Fruit fly (Drosophila melanogaster) whole organism, embryonic: ENCODE data around the gene CG13481.
A peak's percentile ranks its signal among the peaks of the same experiment; 100 is the strongest.

ENCODE experiments used
- Awh ChIP-seq: fragments of 200-800 bp; sonication (Bioruptor generic); IDR thresholded peaks from 2 replicates; pipeline ENCODE4, ENCODE4 v1.3.6; 2022; ENCODE audit warnings: missing biosample characterization, missing genetic modification characterization
- CG11085 ChIP-seq: fragments of 200-800 bp; sonication (Bioruptor generic); IDR thresholded peaks from 2 replicates; pipeline ENCODE4 v1.3.6; 2022; ENCODE audit warnings: missing biosample characterization, missing genetic modification characterization
- CG1233 ChIP-seq: fragments of 200-800 bp; sonication (Bioruptor generic); optimal IDR thresholded peaks from 4 replicates; lab custom pipeline; 2018; ENCODE audit warnings: missing biosample characterization, mild to moderate bottlenecking, missing genetic modification characterization
- CG13424 ChIP-seq: fragments of 200-800 bp; sonication (Bioruptor generic); optimal IDR thresholded peaks from 2 replicates; lab custom pipeline; 2019; ENCODE audit warnings: missing biosample characterization, mild to moderate bottlenecking, missing genetic modification characterization, moderate library complexity
- CG14710 ChIP-seq: fragments of 200-800 bp; sonication (Bioruptor generic); optimal IDR thresholded peaks from 3 replicates; lab custom pipeline; 2019; ENCODE audit warnings: missing biosample characterization, mild to moderate bottlenecking, missing genetic modification characterization, moderate library complexity
- CG17361 ChIP-seq: fragments of 200-800 bp; sonication (Bioruptor generic); IDR thresholded peaks from 3 replicates; pipeline ENCODE4 v1.3.6; 2022; ENCODE audit warnings: missing biosample characterization, missing genetic modification characterization
- CG18599 ChIP-seq: fragments of 200-800 bp; sonication (Bioruptor generic); optimal IDR thresholded peaks from 3 replicates; lab custom pipeline; 2017; ENCODE audit warnings: missing biosample characterization, missing genetic modification characterization, mild to moderate bottlenecking, moderate library complexity, missing genetic modification reagents
- CG2199 ChIP-seq: fragments of 200-800 bp; sonication (Bioruptor generic); IDR thresholded peaks from 3 replicates; pipeline ENCODE4 v1.3.6; 2022; ENCODE audit warnings: missing biosample characterization, missing genetic modification characterization
- CG2678 ChIP-seq: fragments of 200-800 bp; sonication (Bioruptor generic); optimal IDR thresholded peaks from 3 replicates; lab custom pipeline; 2019; ENCODE audit warnings: missing biosample characterization, mild to moderate bottlenecking, missing genetic modification characterization, moderate library complexity
- CG3995 ChIP-seq: fragments of 200-800 bp; sonication (Bioruptor generic); optimal IDR thresholded peaks from 3 replicates; lab custom pipeline; 2016; ENCODE audit warnings: missing biosample characterization, missing genetic modification characterization
- CG6813 ChIP-seq: fragments of 200-800 bp; sonication (Bioruptor generic); optimal IDR thresholded peaks from 2 replicates; lab custom pipeline; 2017; ENCODE audit warnings: missing biosample characterization, missing genetic modification characterization, mild to moderate bottlenecking, moderate library complexity, missing genetic modification reagents
- CG8089 ChIP-seq: fragments of 200-800 bp; sonication (Bioruptor generic); optimal IDR thresholded peaks from 3 replicates; lab custom pipeline; 2016; ENCODE audit warnings: missing biosample characterization, missing genetic modification characterization
- D19A ChIP-seq: fragments of 200-800 bp; optimal IDR thresholded peaks from 3 replicates; lab custom pipeline; 2019; ENCODE audit warnings: missing biosample characterization, mild to moderate bottlenecking, missing genetic modification characterization, moderate library complexity
- HLH3B ChIP-seq: fragments of 200-800 bp; sonication (Bioruptor generic); IDR thresholded peaks from 2 replicates; pipeline ENCODE4 v1.3.6; 2022; ENCODE audit warnings: missing biosample characterization, missing genetic modification characterization
- Hr78 ChIP-seq, 2 experiments: fragments of 200-800 bp in 1 of 2; fragments of >200 bp in 1 of 2; sonication (Bioruptor generic) in 1 of 2; optimal IDR thresholded peaks; 2 replicates each; lab custom pipeline; 2017 to 2019; ENCODE audit warnings: missing biosample characterization in 2 of 2, missing genetic modification characterization in 2 of 2, mild to moderate bottlenecking in 1 of 2, moderate library complexity in 1 of 2
- Myb ChIP-seq: fragments of 200-800 bp; sonication (Bioruptor generic); optimal IDR thresholded peaks from 2 replicates; lab custom pipeline; 2016; ENCODE audit warnings: missing biosample characterization, missing genetic modification characterization
- Sry-β ChIP-seq: fragments of 200-800 bp; sonication (Bioruptor generic); optimal IDR thresholded peaks from 2 replicates; lab custom pipeline; 2018; ENCODE audit warnings: missing biosample characterization, mild to moderate bottlenecking, missing genetic modification characterization, moderate library complexity
- Trl ChIP-seq, 3 experiments: fragments of >200 bp in 2 of 3; fragments of 200-800 bp in 1 of 3; sonication (Bioruptor generic) in 1 of 3; optimal IDR thresholded peaks; 2 replicates in 1 of 3; 3 replicates in 2 of 3; lab custom pipeline; 2016 to 2017; ENCODE audit warnings: missing biosample characterization in 1 of 3, missing genetic modification characterization in 1 of 3
- Xrp1 ChIP-seq: fragments of 200-800 bp; sonication (Bioruptor generic); IDR thresholded peaks from 2 replicates; pipeline ENCODE4 v1.3.6; 2022; ENCODE audit warnings: missing biosample characterization, missing genetic modification characterization
- bsh ChIP-seq, 2 experiments: fragments of 200-800 bp; sonication (Bioruptor generic); optimal IDR thresholded peaks; 2 replicates each; lab custom pipeline; 2017 to 2018; ENCODE audit warnings: mild to moderate bottlenecking in 2 of 2, missing biosample characterization in 2 of 2, missing genetic modification characterization in 2 of 2, moderate library complexity in 1 of 2
- chinmo ChIP-seq: fragments of 200-800 bp; sonication (Bioruptor generic); IDR thresholded peaks from 4 replicates; pipeline ENCODE4 v1.3.6; 2022; ENCODE audit warnings: missing biosample characterization, missing genetic modification characterization; ENCODE audit not compliant: partially characterized antibody
- crol ChIP-seq: fragments of 200-800 bp; sonication (Bioruptor generic); IDR thresholded peaks from 2 replicates; pipeline ENCODE4 v1.3.6; 2022; ENCODE audit warnings: missing biosample characterization, missing genetic modification characterization
- disco-r ChIP-seq: fragments of 200-800 bp; sonication (Bioruptor generic); optimal IDR thresholded peaks from 2 replicates; lab custom pipeline; 2016; ENCODE audit warnings: missing biosample characterization, missing genetic modification characterization
- dm ChIP-seq: fragments of 200-800 bp; sonication (Bioruptor generic); optimal IDR thresholded peaks from 3 replicates; lab custom pipeline; 2016; ENCODE audit warnings: missing biosample characterization, missing genetic modification characterization
- dmrt99B ChIP-seq: fragments of 200-800 bp; sonication (Bioruptor generic); optimal IDR thresholded peaks from 2 replicates; lab custom pipeline; 2018; ENCODE audit warnings: missing biosample characterization, mild to moderate bottlenecking, missing genetic modification characterization, moderate library complexity
- dysf ChIP-seq: fragments of 200-800 bp; sonication (Bioruptor generic); IDR thresholded peaks from 3 replicates; pipeline ENCODE4 v1.3.6; 2022; ENCODE audit warnings: missing biosample characterization, missing genetic modification characterization
- fd96Cb ChIP-seq: fragments of 200-800 bp; sonication (Bioruptor generic); optimal IDR thresholded peaks from 2 replicates; lab custom pipeline; 2018; ENCODE audit warnings: missing biosample characterization, mild to moderate bottlenecking, missing genetic modification characterization, moderate library complexity
- fu2 ChIP-seq: fragments of 200-800 bp; sonication (Bioruptor generic); optimal IDR thresholded peaks from 2 replicates; lab custom pipeline; 2016; ENCODE audit warnings: missing biosample characterization, missing genetic modification characterization
- ken ChIP-seq: fragments of 200-800 bp; sonication (Bioruptor generic); IDR thresholded peaks from 3 replicates; pipeline ENCODE4 v1.3.6; 2022; ENCODE audit warnings: missing biosample characterization, missing genetic modification characterization
- lab ChIP-seq: fragments of 200-800 bp; sonication (Bioruptor generic); optimal IDR thresholded peaks from 3 replicates; lab custom pipeline; 2017; ENCODE audit warnings: missing biosample characterization, missing genetic modification characterization, mild to moderate bottlenecking, moderate library complexity, missing genetic modification reagents
- lmd ChIP-seq: fragments of 200-800 bp; sonication (Bioruptor generic); IDR thresholded peaks from 2 replicates; pipeline ENCODE4 v1.3.6; 2022; ENCODE audit warnings: missing biosample characterization, missing genetic modification characterization
- nmo ChIP-seq: fragments of 200-800 bp; sonication (Bioruptor generic); optimal IDR thresholded peaks from 2 replicates; lab custom pipeline; 2018; ENCODE audit warnings: missing biosample characterization, mild to moderate bottlenecking, missing genetic modification characterization, moderate library complexity
- prd ChIP-seq, 3 experiments: fragments of >200 bp in 2 of 3; fragments of 200-800 bp in 1 of 3; sonication (Bioruptor generic) in 1 of 3; optimal IDR thresholded peaks in 2 of 3; IDR thresholded peaks in 1 of 3; 2 replicates in 2 of 3; 3 replicates in 1 of 3; pipeline versions ENCODE4 v1.3.6 to Lab custom; 2017 to 2022; ENCODE audit warnings: missing biosample characterization in 1 of 3, missing genetic modification characterization in 1 of 3
- ranshi ChIP-seq: fragments of 200-800 bp; sonication (Bioruptor generic); IDR thresholded peaks from 2 replicates; pipeline ENCODE4 v1.3.6; 2022; ENCODE audit warnings: missing biosample characterization, missing genetic modification characterization
- row ChIP-seq: fragments of 200-800 bp; sonication (Bioruptor generic); IDR thresholded peaks from 3 replicates; pipeline ENCODE4 v1.3.6; 2022; ENCODE audit warnings: missing biosample characterization, missing genetic modification characterization
- sens ChIP-seq: fragments of 200-800 bp; sonication (Bioruptor generic); peaks from one replicate; lab custom pipeline; 2016; ENCODE audit warnings: missing biosample characterization, missing genetic modification characterization
- tgo ChIP-seq: fragments of 200-800 bp; sonication (Bioruptor generic); IDR thresholded peaks from 3 replicates; pipeline ENCODE4 v1.3.6; 2022; ENCODE audit warnings: missing biosample characterization, missing genetic modification characterization
- trh ChIP-seq: fragments of 200-800 bp; sonication (Bioruptor generic); optimal IDR thresholded peaks from 2 replicates; lab custom pipeline; 2016; ENCODE audit warnings: missing biosample characterization, missing genetic modification characterization
- twi ChIP-seq: fragments of 200-800 bp; optimal IDR thresholded peaks from 2 replicates; lab custom pipeline; 2019; ENCODE audit warnings: missing biosample characterization, mild to moderate bottlenecking, missing genetic modification characterization, moderate library complexity
- zfh1 ChIP-seq: fragments of 200-800 bp; sonication (Bioruptor generic); IDR thresholded peaks from 3 replicates; pipeline ENCODE4 v1.3.6; 2022; ENCODE audit warnings: missing biosample characterization, missing genetic modification characterization

CG13481 gene

dm6 chr3L:14363103-14363751, 6.3 kb downstream of the CG13481 start (continued):
- no peak for TF ChIP-seq CG3995 (GFP tag; lab: Kevin White, UChicago)

- peak; percentile 78 for TF ChIP-seq crol (GFP tag; lab: Robert Waterston, UW)
- peak; percentile 80 for TF ChIP-seq twi (tag; lab: Kevin White, UChicago)
- TF ChIP-seq Hr78 (GFP tag; optimal IDR thresholded peaks at IDR 0.05; lab: Kevin White, UChicago): peak in 1 of 2 experiments; percentile 73
- no peak for TF ChIP-seq Trl (optimal IDR thresholded peaks at IDR 0.05; lab: Kevin White, UChicago)
- TF ChIP-seq Trl (GFP tag; optimal IDR thresholded peaks at IDR 0.05; lab: Kevin White, UChicago): no peak
- TF ChIP-seq fu2 (GFP tag; lab: Kevin White, UChicago): no peak
- no peak for TF ChIP-seq Sry-β (GFP tag; lab: Kevin White, UChicago)
- TF ChIP-seq CG1233 (GFP tag; lab: Kevin White, UChicago): no peak
- no peak for TF ChIP-seq trh (GFP tag; lab: Kevin White, UChicago)
These were observed 6.8 kb downstream of the CG13481 start for dm6 chr3L:14362660-14363059.

dm6 chr3L:14362028-14362427, 7.5 kb downstream of the CG13481 start:
- 0 out of 4 replicates have a peak, but pooled peaks have one; percentile 29 for TF ChIP-seq chinmo (GFP tag; lab: Robert Waterston, UW)
- 0 out of 3 replicates have a peak, but pooled peaks have one; percentile 13 for TF ChIP-seq zfh1 (GFP tag; lab: Robert Waterston, UW)
- TF ChIP-seq CG2199 (GFP tag; lab: Robert Waterston, UW): 0 out of 3 replicates have a peak, but pooled peaks have one; percentile 36
- TF ChIP-seq dm (GFP tag; lab: Kevin White, UChicago): no peak
- TF ChIP-seq, all 482 proteins: peak for 3

- TF ChIP-seq fd96Cb (tag; lab: Kevin White, UChicago) (peak; percentile 27), row (GFP tag; lab: Robert Waterston, UW) (peak; percentile 31; the same call in 2 of the 3 replicates), HLH3B (GFP tag; lab: Robert Waterston, UW) (0 out of 2 replicates have a peak, but pooled peaks have one; percentile 9), sens (GFP tag; lab: Kevin White, UChicago) (peak; percentile 66), D19A (tag; lab: Kevin White, UChicago) (peak; percentile 45), CG17361 (GFP tag; lab: Robert Waterston, UW) (peak; percentile 54; the same call in 2 of the 3 replicates), ranshi (GFP tag; lab: Robert Waterston, UW) (0 out of 2 replicates have a peak, but pooled peaks have one; percentile 12), CG2678 (tag; lab: Kevin White, UChicago) (peak; percentile 45), lab (GFP tag; lab: Kevin White, UChicago) (peak; percentile 39), lmd (GFP tag; lab: Robert Waterston, UW) (0 out of 2 replicates have a peak, but pooled peaks have one; percentile 19), ken (GFP tag; lab: Robert Waterston, UW) (peak; percentile 44; the same call in 1 of the 3 replicates), disco-r (GFP tag; lab: Kevin White, UChicago) (no peak), Myb (no peak), Awh (peak; percentile 18; the same call in 1 of the 2 replicates), nmo (GFP tag; lab: Kevin White, UChicago) (peak; percentile 36), bsh (GFP tag; optimal IDR thresholded peaks at IDR 0.05; lab: Kevin White, UChicago) (peak in 1 of 2 experiments; percentile 31), CG18599 (peak; percentile 53), CG14710 (peak; percentile 13), dysf (GFP tag; lab: Robert Waterston, UW) (0 out of 3 replicates have a peak, but pooled peaks have one; percentile 16), dmrt99B (peak; percentile 32), prd (optimal IDR thresholded peaks at IDR 0.05; lab: Kevin White, UChicago) (no peak), prd (GFP tag; IDR thresholded peaks at IDR 0.05; lab: Robert Waterston, UW) (peak; percentile 28; the same call in 1 of the 3 replicates), CG13424 (tag; lab: Kevin White, UChicago) (no peak), CG6813 (peak; percentile 37), Xrp1 (GFP tag; lab: Robert Waterston, UW) (peak; percentile 20; the same call in 1 of the 2 replicates), CG8089 (GFP tag; lab: Kevin White, UChicago) (no peak), CG11085 (GFP tag; lab: Robert Waterston, UW) (no peak), tgo (GFP tag; lab: Robert Waterston, UW) (no peak)
These were observed 9.4 kb downstream of the CG13481 start for dm6 chr3L:14359815-14360719.
